Worm (Caenorhabditis elegans): Measurements from ENCODE around the gene C33F10.8.

C33F10.8 gene

ce11 chrII:4805799-4806198 is 19.2 kb downstream of the C33F10.8 start:
- TF ChIP-seq pag-3 (tag; optimal IDR thresholded peaks at IDR 0.05; ENCODE audit: borderline replicate concordance) = no peak
- TF ChIP-seq zip-5 (tag; optimal IDR thresholded peaks at IDR 0.05) = no peak
- TF ChIP-seq K09A11.1 (tag; optimal IDR thresholded peaks at IDR 0.05; ENCODE audit: insufficient read depth) = no peak
- peak; percentile 61 for TF ChIP-seq unc-55 (GFP tag; optimal IDR thresholded peaks at IDR 0.05)
- peak; percentile 52 for TF ChIP-seq rnt-1 (tag; optimal IDR thresholded peaks at IDR 0.05)
- TF ChIP-seq ama-1 (optimal IDR thresholded peaks at IDR 0.05) = no peak

ce11 chrII:4802917-4803316 is 22.1 kb downstream of the C33F10.8 start:
- TF ChIP-seq ceh-14 (tag; optimal IDR thresholded peaks at IDR 0.05) (no peak), elt-2 (tag; optimal IDR thresholded peaks at IDR 0.05) (peak; percentile 80)

- TF ChIP-seq unc-55 (GFP tag; optimal IDR thresholded peaks at IDR 0.05) (no peak), zip-5 (tag; optimal IDR thresholded peaks at IDR 0.05) (no peak), pha-2 (tag; optimal IDR thresholded peaks at IDR 0.05) (no peak), eyg-1 (tag; optimal IDR thresholded peaks at IDR 0.05) (no peak)
Measured at ce11 chrII:4800524-4800923, 24.5 kb downstream of the C33F10.8 start.

ce11 chrII:4797071-4797470 is 28.0 kb downstream of the C33F10.8 start, which contains the start of gene C33F10.14:
C33F10.14 (plus strand) TSS chrII:4797371.
- TF ChIP-seq hlh-6 (tag; optimal IDR thresholded peaks at IDR 0.05) = no peak
- no peak for TF ChIP-seq C08G9.2 (tag; optimal IDR thresholded peaks at IDR 0.05)
- no peak for TF ChIP-seq nfya-1 (tag; optimal IDR thresholded peaks at IDR 0.05)
- TF ChIP-seq elt-2 (tag; optimal IDR thresholded peaks at IDR 0.05) = no peak
- TF ChIP-seq gmeb-2 (tag; optimal IDR thresholded peaks at IDR 0.05) = no peak
- TF ChIP-seq pha-4 (tag; optimal IDR thresholded peaks at IDR 0.05) = no peak
- no peak for TF ChIP-seq hlh-8 (tag; optimal IDR thresholded peaks at IDR 0.05)
- no peak for TF ChIP-seq ceh-2 (tag; optimal IDR thresholded peaks at IDR 0.05)
- TF ChIP-seq eyg-1 (tag; optimal IDR thresholded peaks at IDR 0.05) = no peak

ce11 chrII:4795461-4795860 is 29.6 kb downstream of the C33F10.8 start, which contains the start of gene C33F10.4:
C33F10.4 (plus strand) TSS chrII:4795761.
- TF ChIP-seq elt-4 (tag; optimal IDR thresholded peaks at IDR 0.05) = no peak

- TF ChIP-seq fkh-10 (GFP tag; optimal IDR thresholded peaks at IDR 0.05) = no peak
- no peak for TF ChIP-seq ttx-3 (tag; optimal IDR thresholded peaks at IDR 0.05)
- no peak for TF ChIP-seq ceh-24 (tag; optimal IDR thresholded peaks at IDR 0.05)
- TF ChIP-seq ceh-19 (GFP tag; optimal IDR thresholded peaks at IDR 0.05) = no peak
- no peak for TF ChIP-seq pat-9 (tag; optimal IDR thresholded peaks at IDR 0.05)
Measured at ce11 chrII:4793320-4793719, 31.7 kb downstream of the C33F10.8 start.

- peak; percentile 92 for TF ChIP-seq tbx-2 (tag; optimal IDR thresholded peaks at IDR 0.05)
- no peak for TF ChIP-seq fkh-10 (GFP tag; optimal IDR thresholded peaks at IDR 0.05)
- TF ChIP-seq gmeb-2 (tag; optimal IDR thresholded peaks at IDR 0.05) = peak; percentile 24
- no peak for TF ChIP-seq nfya-1 (tag; optimal IDR thresholded peaks at IDR 0.05)
- peak; percentile 94 for TF ChIP-seq ets-4 (tag; optimal IDR thresholded peaks at IDR 0.05)
- TF ChIP-seq madf-2 (tag; optimal IDR thresholded peaks at IDR 0.05) = no peak
- TF ChIP-seq C38D4.7 (GFP tag; optimal IDR thresholded peaks at IDR 0.05) = no peak
- TF ChIP-seq ceh-18 (tag; optimal IDR thresholded peaks at IDR 0.05) = no peak
- no peak for TF ChIP-seq sox-4 (tag; optimal IDR thresholded peaks at IDR 0.05)
- no peak for TF ChIP-seq pat-9 (tag; optimal IDR thresholded peaks at IDR 0.05)
- peak; percentile 73 for TF ChIP-seq ahr-1 (tag; optimal IDR thresholded peaks at IDR 0.05)
- TF ChIP-seq ceh-9 (tag; optimal IDR thresholded peaks at IDR 0.05) = no peak
- TF ChIP-seq nhr-11 (tag; optimal IDR thresholded peaks at IDR 0.05) = no peak
- peak; percentile 90 for TF ChIP-seq hlh-8 (tag; optimal IDR thresholded peaks at IDR 0.05)
- TF ChIP-seq dve-1 (tag; optimal IDR thresholded peaks at IDR 0.05) = no peak
- TF ChIP-seq odd-2 (tag; optimal IDR thresholded peaks at IDR 0.05) = no peak
- no peak for TF ChIP-seq unc-55 (GFP tag; optimal IDR thresholded peaks at IDR 0.05)
- TF ChIP-seq pha-2 (tag; optimal IDR thresholded peaks at IDR 0.05) = peak; percentile 39
- TF ChIP-seq ztf-16 (tag; optimal IDR thresholded peaks at IDR 0.05) = peak; percentile 43
- TF ChIP-seq pax-1 (tag; optimal IDR thresholded peaks at IDR 0.05) = no peak
- peak; percentile 90 for TF ChIP-seq ceh-2 (tag; optimal IDR thresholded peaks at IDR 0.05)
- no peak for TF ChIP-seq elt-4 (tag; optimal IDR thresholded peaks at IDR 0.05)
- no peak for TF ChIP-seq ceh-24 (tag; optimal IDR thresholded peaks at IDR 0.05)
- TF ChIP-seq unc-86 (tag; optimal IDR thresholded peaks at IDR 0.05) = no peak
- TF ChIP-seq ceh-31 (tag; optimal IDR thresholded peaks at IDR 0.05) = peak; percentile 90
- no peak for TF ChIP-seq unc-3 (GFP tag; conservative IDR thresholded peaks at IDR 0.05)
- TF ChIP-seq unc-3 (tag; optimal IDR thresholded peaks at IDR 0.05) = no peak
Measured at ce11 chrII:4791272-4791671, 33.8 kb downstream of the C33F10.8 start, which contains the start of gene F26G1.1. F26G1.1 (plus strand) TSS chrII:4791618.
